Worm (Caenorhabditis elegans) whole organism, late embryonic: ENCODE measurements around the gene D1086.3.

ENCODE experiments used
- C08G9.2 ChIP-seq: sonication (generic microtip); optimal IDR thresholded peaks from 2 replicates; lab custom pipeline; 2016; ENCODE audit warnings: mild to moderate bottlenecking, missing genetic modification characterization, moderate library complexity, missing compliant biosample characterization
- ceh-45 ChIP-seq: fragments of 200-800 bp; sonication (Bioruptor generic); IDR thresholded peaks from 2 replicates; pipeline ENCODE4 v1.3.6; 2022; ENCODE audit warnings: missing genetic modification reagents, missing genetic modification characterization, missing compliant biosample characterization
- odd-2 ChIP-seq: sonication (generic microtip); optimal IDR thresholded peaks from 2 replicates; lab custom pipeline; 2017; ENCODE audit warnings: antibody characterized with exemption, mild to moderate bottlenecking, missing genetic modification characterization, missing compliant biosample characterization

ce11 chrV:14074160-14074559, 18.4 kb upstream of the D1086.3 start, which contains the start of gene D1086.11:
- TF ChIP-seq ceh-45, result no peak
- no peak for TF ChIP-seq odd-2 (tag; lab: Kevin White, UChicago)
- no peak for TF ChIP-seq C08G9.2
